Worm (Caenorhabditis elegans) whole organism, mixed stage, embryonic: Measurements from ENCODE around the gene F02D10.2.

Experiments used
- M03D4.4 ChIP-seq: sonication (generic microtip); optimal IDR thresholded peaks from 2 replicates; lab custom pipeline; 2017; ENCODE audit warnings: mild to moderate bottlenecking, missing genetic modification characterization, missing compliant biosample characterization
- bed-3 ChIP-seq: fragments of 200-800 bp; sonication (Bioruptor generic); optimal IDR thresholded peaks from 3 replicates; lab custom pipeline; 2018; ENCODE audit warnings: mild to moderate bottlenecking, missing genetic modification characterization, moderate library complexity, missing compliant biosample characterization
- blmp-1 ChIP-seq: fragments of 150-350 bp; optimal IDR thresholded peaks from 2 replicates; lab custom pipeline; 2014; ENCODE audit warnings: missing biosample characterization, missing genetic modification characterization
- ceh-39 ChIP-seq: fragments of 150-350 bp; optimal IDR thresholded peaks from 2 replicates; lab custom pipeline; 2014; ENCODE audit warnings: missing biosample characterization, missing genetic modification characterization
- ceh-43 ChIP-seq: fragments of 200-800 bp; sonication (Bioruptor generic); optimal IDR thresholded peaks from 2 replicates; lab custom pipeline; 2018; ENCODE audit warnings: mild to moderate bottlenecking, missing genetic modification characterization, moderate library complexity, missing compliant biosample characterization
- ceh-83 ChIP-seq: fragments of 200-800 bp; sonication (Bioruptor generic); optimal IDR thresholded peaks from 2 replicates; lab custom pipeline; 2018; ENCODE audit warnings: mild to moderate bottlenecking, missing genetic modification characterization, missing compliant biosample characterization
- ces-1 ChIP-seq: fragments of 150-350 bp; optimal IDR thresholded peaks from 2 replicates; lab custom pipeline; 2014; ENCODE audit warnings: missing biosample characterization, missing genetic modification reagents, missing genetic modification characterization
- cnd-1 ChIP-seq: fragments of 200-800 bp; sonication (Bioruptor generic); optimal IDR thresholded peaks from 2 replicates; lab custom pipeline; 2018; ENCODE audit warnings: mild to moderate bottlenecking, missing genetic modification characterization, missing compliant biosample characterization
- drap-1 ChIP-seq: fragments of 200-800 bp; sonication (Bioruptor generic); optimal IDR thresholded peaks from 3 replicates; lab custom pipeline; 2018; ENCODE audit warnings: mild to moderate bottlenecking, missing genetic modification characterization, missing compliant biosample characterization
- elt-1 ChIP-seq: sonication (generic microtip); optimal IDR thresholded peaks from 2 replicates; lab custom pipeline; 2017; ENCODE audit warnings: missing genetic modification characterization, mild to moderate bottlenecking, missing compliant biosample characterization, antibody characterized with exemption, moderate library complexity, borderline replicate concordance; ENCODE audit not compliant: insufficient read depth
- elt-3 ChIP-seq: fragments of 150-350 bp; optimal IDR thresholded peaks from 2 replicates; lab custom pipeline; 2014; ENCODE audit warnings: missing biosample characterization, missing genetic modification characterization
- flh-1 ChIP-seq: fragments of 200-800 bp; sonication (Bioruptor generic); optimal IDR thresholded peaks from 2 replicates; lab custom pipeline; 2018; ENCODE audit warnings: mild to moderate bottlenecking, missing genetic modification characterization, moderate library complexity, missing compliant biosample characterization
- ham-2 ChIP-seq: fragments of 200-800 bp; sonication (Bioruptor generic); optimal IDR thresholded peaks from 2 replicates; lab custom pipeline; 2018; ENCODE audit warnings: mild to moderate bottlenecking, missing genetic modification characterization, missing compliant biosample characterization
- hlh-1 ChIP-seq: fragments of 150-350 bp; optimal IDR thresholded peaks from 2 replicates; lab custom pipeline; 2014; ENCODE audit warnings: missing biosample characterization, missing genetic modification reagents, missing genetic modification characterization
- lin-13 ChIP-seq: fragments of 150-350 bp; optimal IDR thresholded peaks from 2 replicates; lab custom pipeline; 2014; ENCODE audit warnings: missing biosample characterization, missing genetic modification characterization
- lin-32 ChIP-seq: fragments of 200-800 bp; sonication (Bioruptor generic); optimal IDR thresholded peaks from 2 replicates; lab custom pipeline; 2018; ENCODE audit warnings: mild to moderate bottlenecking, missing genetic modification characterization, missing compliant biosample characterization
- lsy-2 ChIP-seq: fragments of 150-350 bp; optimal IDR thresholded peaks from 2 replicates; lab custom pipeline; 2014; ENCODE audit warnings: missing biosample characterization, missing genetic modification characterization
- mab-5 ChIP-seq: fragments of 150-350 bp; optimal IDR thresholded peaks from 2 replicates; lab custom pipeline; 2014; ENCODE audit warnings: missing biosample characterization, missing genetic modification characterization
- mep-1 ChIP-seq: fragments of 150-350 bp; optimal IDR thresholded peaks from 2 replicates; lab custom pipeline; 2017; ENCODE audit warnings: missing biosample characterization, missing genetic modification reagents, missing genetic modification characterization, inconsistent platforms
- mls-2 ChIP-seq: sonication (generic microtip); optimal IDR thresholded peaks from 2 replicates; lab custom pipeline; 2016; ENCODE audit warnings: mild to moderate bottlenecking, missing genetic modification characterization, moderate library complexity, missing compliant biosample characterization
- nhr-12 ChIP-seq: fragments of 150-350 bp; optimal IDR thresholded peaks from 2 replicates; lab custom pipeline; 2014; ENCODE audit warnings: missing biosample characterization, missing genetic modification characterization
- nhr-2 ChIP-seq: fragments of 150-350 bp; optimal IDR thresholded peaks from 2 replicates; lab custom pipeline; 2014; ENCODE audit warnings: missing biosample characterization, missing genetic modification characterization
- nhr-28 ChIP-seq: fragments of 150-350 bp; optimal IDR thresholded peaks from 2 replicates; lab custom pipeline; 2014; ENCODE audit warnings: missing biosample characterization, missing genetic modification characterization
- nhr-76 ChIP-seq: sonication (generic microtip); optimal IDR thresholded peaks from 2 replicates; lab custom pipeline; 2017; ENCODE audit warnings: missing biosample characterization, missing genetic modification characterization
- pha-4 ChIP-seq: fragments of 150-350 bp; optimal IDR thresholded peaks from 2 replicates; lab custom pipeline; 2018; ENCODE audit warnings: missing biosample characterization, missing genetic modification reagents, missing genetic modification characterization
- sem-2 ChIP-seq: fragments of 200-800 bp; sonication (Bioruptor generic); optimal IDR thresholded peaks from 2 replicates; lab custom pipeline; 2018; ENCODE audit warnings: mild to moderate bottlenecking, missing genetic modification characterization, missing compliant biosample characterization
- snpc-4 ChIP-seq: fragments of 150-350 bp; optimal IDR thresholded peaks from 2 replicates; lab custom pipeline; 2014; ENCODE audit warnings: missing biosample characterization, missing genetic modification characterization
- sptf-1 ChIP-seq: sonication (generic microtip); optimal IDR thresholded peaks from 2 replicates; lab custom pipeline; 2017; ENCODE audit warnings: mild to moderate bottlenecking, missing genetic modification characterization, moderate library complexity, missing compliant biosample characterization
- tbx-8 ChIP-seq: fragments of 200-800 bp; sonication (Bioruptor generic); optimal IDR thresholded peaks from 2 replicates; lab custom pipeline; 2018; ENCODE audit warnings: mild to moderate bottlenecking, missing genetic modification characterization, moderate library complexity, missing compliant biosample characterization
- unc-120 ChIP-seq: sonication (generic microtip); optimal IDR thresholded peaks from 2 replicates; lab custom pipeline; 2017; ENCODE audit warnings: missing genetic modification characterization, missing compliant biosample characterization; ENCODE audit not compliant: poor library complexity, severe bottlenecking
- unc-62 ChIP-seq: fragments of 150-350 bp; optimal IDR thresholded peaks from 2 replicates; lab custom pipeline; 2014; ENCODE audit warnings: missing biosample characterization, missing genetic modification reagents, missing genetic modification characterization
- zip-8 ChIP-seq: fragments of 150-350 bp; optimal IDR thresholded peaks from 2 replicates; lab custom pipeline; 2014; ENCODE audit warnings: missing biosample characterization, missing genetic modification characterization
- ztf-11 ChIP-seq: fragments of 150-350 bp; optimal IDR thresholded peaks from 2 replicates; lab custom pipeline; 2014; ENCODE audit warnings: missing biosample characterization, missing genetic modification characterization

Gene F02D10.2

ce11 chrX:13448665-13449099 lies 15.0 kb downstream of the F02D10.2 start:
- TF ChIP-seq ceh-43 (GFP tag; lab: Kevin White, UChicago) = peak; percentile 64
- TF ChIP-seq ham-2 (GFP tag; lab: Kevin White, UChicago) = peak; percentile 69
- peak; percentile 43 for TF ChIP-seq bed-3 (GFP tag; lab: Kevin White, UChicago)
- TF ChIP-seq cnd-1 (tag; lab: Kevin White, UChicago) = peak; percentile 31
- peak; percentile 64 for TF ChIP-seq lin-32 (GFP tag; lab: Kevin White, UChicago)
- peak; percentile 46 for TF ChIP-seq sem-2 (GFP tag; lab: Kevin White, UChicago)
- peak; percentile 39 for TF ChIP-seq tbx-8 (GFP tag; lab: Kevin White, UChicago)
- TF ChIP-seq sptf-1 (tag; lab: Kevin White, UChicago) = peak; percentile 88
- TF ChIP-seq unc-120 (tag; lab: Kevin White, UChicago) = peak; percentile 54
- TF ChIP-seq mls-2 = peak; percentile 87
- peak; percentile 6 for TF ChIP-seq mep-1 (tag; lab: Kevin White, UChicago)
- TF ChIP-seq flh-1 (GFP tag; lab: Kevin White, UChicago) = peak; percentile 21
- TF ChIP-seq drap-1 (GFP tag; lab: Kevin White, UChicago) = peak; percentile 83
- peak; percentile 83 for TF ChIP-seq ceh-83 (GFP tag; lab: Kevin White, UChicago)
- peak; percentile 65 for TF ChIP-seq M03D4.4 (tag; lab: Kevin White, UChicago)
- peak; percentile 27 for TF ChIP-seq ces-1 (GFP tag; lab: Kevin White, UChicago)

- TF ChIP-seq sem-2 (GFP tag; lab: Kevin White, UChicago) (no peak), tbx-8 (GFP tag; lab: Kevin White, UChicago) (no peak), mep-1 (tag; lab: Kevin White, UChicago) (no peak), nhr-28 (tag; lab: Kevin White, UChicago) (no peak), hlh-1 (tag; lab: Kevin White, UChicago) (no peak), lin-13 (no peak), bed-3 (GFP tag; lab: Kevin White, UChicago) (no peak), unc-120 (tag; lab: Kevin White, UChicago) (no peak), snpc-4 (no peak), mls-2 (no peak), mab-5 (tag; lab: Kevin White, UChicago) (no peak), ztf-11 (no peak), blmp-1 (tag; lab: Kevin White, UChicago) (no peak), lsy-2 (tag; lab: Kevin White, UChicago) (no peak), nhr-2 (tag; lab: Kevin White, UChicago) (no peak), zip-8 (no peak), unc-62 (GFP tag; lab: Kevin White, UChicago) (no peak), nhr-12 (no peak)
Measured at ce11 chrX:13446418-13446817, 17.3 kb downstream of the F02D10.2 start, which contains the start of gene set-8. Gene set-8, plus strand, starts transcription at chrX:13446718.

- no peak for TF ChIP-seq M03D4.4 (tag; lab: Kevin White, UChicago)
Measured at ce11 chrX:13444267-13444666, 19.4 kb downstream of the F02D10.2 start.

ce11 chrX:13443283-13443682 lies 20.4 kb downstream of the F02D10.2 start:
- no peak for TF ChIP-seq snpc-4
- no peak for TF ChIP-seq lsy-2 (tag; lab: Kevin White, UChicago)
- TF ChIP-seq pha-4 = no peak
- no peak for TF ChIP-seq elt-3 (tag; lab: Kevin White, UChicago)
- TF ChIP-seq ces-1 (GFP tag; lab: Kevin White, UChicago) = no peak
- TF ChIP-seq nhr-28 (tag; lab: Kevin White, UChicago) = no peak
- no peak for TF ChIP-seq elt-1
- no peak for TF ChIP-seq ceh-43 (GFP tag; lab: Kevin White, UChicago)
- TF ChIP-seq nhr-76 = no peak
- no peak for TF ChIP-seq nhr-2 (tag; lab: Kevin White, UChicago)
- no peak for TF ChIP-seq M03D4.4 (tag; lab: Kevin White, UChicago)
- TF ChIP-seq sptf-1 (tag; lab: Kevin White, UChicago) = no peak

- TF ChIP-seq sptf-1 (tag; lab: Kevin White, UChicago) = peak; percentile 23
- no peak for TF ChIP-seq mab-5 (tag; lab: Kevin White, UChicago)
- no peak for TF ChIP-seq elt-1
- TF ChIP-seq nhr-76 = no peak
- TF ChIP-seq nhr-28 (tag; lab: Kevin White, UChicago) = no peak
- TF ChIP-seq drap-1 (GFP tag; lab: Kevin White, UChicago) = peak; percentile 46
- TF ChIP-seq pha-4 = no peak
- no peak for TF ChIP-seq bed-3 (GFP tag; lab: Kevin White, UChicago)
- peak; percentile 21 for TF ChIP-seq ceh-83 (GFP tag; lab: Kevin White, UChicago)
- no peak for TF ChIP-seq unc-120 (tag; lab: Kevin White, UChicago)
- no peak for TF ChIP-seq ztf-11
- no peak for TF ChIP-seq nhr-2 (tag; lab: Kevin White, UChicago)
- TF ChIP-seq ceh-39 (tag; lab: Kevin White, UChicago) = no peak
- TF ChIP-seq nhr-12 = no peak
- peak; percentile 3 for TF ChIP-seq mep-1 (tag; lab: Kevin White, UChicago)
- no peak for TF ChIP-seq blmp-1 (tag; lab: Kevin White, UChicago)
- peak; percentile 32 for TF ChIP-seq ces-1 (GFP tag; lab: Kevin White, UChicago)
- no peak for TF ChIP-seq unc-62 (GFP tag; lab: Kevin White, UChicago)
- peak; percentile 15 for TF ChIP-seq cnd-1 (tag; lab: Kevin White, UChicago)
Measured at ce11 chrX:13442446-13442845, 21.2 kb downstream of the F02D10.2 start.
